Fruit fly (Drosophila melanogaster): ENCODE measurements around the gene MstProx.

dm6 chr3R:7369205-7369604 lies at the start of gene MstProx:
- TF ChIP-seq CG32264 (GFP tag; optimal IDR thresholded peaks at IDR 0.05): no peak
- no peak for TF ChIP-seq Hr78 (GFP tag; optimal IDR thresholded peaks at IDR 0.05)
- no peak for TF ChIP-seq dl (GFP tag; optimal IDR thresholded peaks at IDR 0.05; ENCODE audit: insufficient read depth in 1 of 2, partially characterized antibody in 2 of 2)
- TF ChIP-seq h (GFP tag; optimal IDR thresholded peaks at IDR 0.05): no peak
- no peak for TF ChIP-seq dsf (GFP tag; optimal IDR thresholded peaks at IDR 0.05; ENCODE audit: borderline replicate concordance)
- no peak for TF ChIP-seq psq (GFP tag; optimal IDR thresholded peaks at IDR 0.05)
